Fruit fly (Drosophila melanogaster) whole organism, larva: Measurements from ENCODE around the gene FoxL1.

ENCODE experiments used
- noc ChIP-seq: fragments of 200-800 bp; sonication (Bioruptor generic); optimal IDR thresholded peaks from 3 replicates; lab custom pipeline; 2019; ENCODE audit warnings: missing biosample characterization, mild to moderate bottlenecking, missing genetic modification characterization, moderate library complexity

FoxL1 gene

DNA sequence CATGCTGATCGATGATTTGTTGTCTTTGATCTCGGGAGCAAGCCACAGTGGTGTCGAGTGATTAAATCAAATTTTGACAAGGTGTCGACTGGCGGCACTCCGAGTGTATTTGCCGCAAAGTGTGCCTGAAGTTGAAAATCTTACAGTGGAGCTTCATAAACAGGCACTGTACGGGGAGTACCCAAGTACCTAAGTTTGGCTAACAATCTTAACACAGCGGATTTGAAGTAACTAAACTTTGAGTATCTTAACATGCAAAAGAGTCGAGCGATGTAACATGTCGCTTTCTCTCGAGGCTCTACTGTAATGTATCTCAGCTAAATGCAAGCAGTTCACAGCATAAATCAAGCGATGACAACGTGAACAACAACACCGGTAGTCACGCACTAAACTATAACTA, 1.9 kb upstream of the FoxL1 start:
- no peak for TF ChIP-seq noc

DNA sequence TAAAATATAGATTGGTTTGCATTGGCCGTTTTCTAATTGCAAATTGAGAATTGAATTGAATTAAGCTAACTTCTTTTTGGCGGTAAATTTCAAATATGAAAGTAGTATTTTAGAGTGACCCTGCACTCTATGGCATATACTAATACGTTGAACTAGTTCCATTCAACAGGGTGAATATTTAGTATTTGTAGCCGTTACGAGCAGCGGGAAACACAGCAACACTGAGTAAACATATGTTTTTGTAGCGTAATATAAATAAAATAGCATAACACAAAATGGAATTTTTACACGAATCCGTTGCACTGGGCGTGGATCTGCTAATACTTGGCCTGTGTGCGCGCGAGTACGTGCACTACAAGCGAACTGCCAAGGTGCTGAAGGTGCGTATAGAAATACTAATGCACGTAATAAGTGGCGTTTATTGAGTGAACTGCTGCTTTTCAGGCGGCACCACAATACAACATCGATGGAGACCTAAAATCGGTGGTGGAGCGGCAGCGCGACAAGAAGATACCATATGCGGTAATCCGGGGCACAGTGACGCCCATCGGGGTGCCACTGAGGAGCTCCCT, 2.7 kb downstream of the FoxL1 start, which contains the start of gene Mul1:
Gene Mul1, plus strand, starts transcription at position 198 of the 572 bp plus-strand sequence.
- no peak for TF ChIP-seq noc

DNA sequence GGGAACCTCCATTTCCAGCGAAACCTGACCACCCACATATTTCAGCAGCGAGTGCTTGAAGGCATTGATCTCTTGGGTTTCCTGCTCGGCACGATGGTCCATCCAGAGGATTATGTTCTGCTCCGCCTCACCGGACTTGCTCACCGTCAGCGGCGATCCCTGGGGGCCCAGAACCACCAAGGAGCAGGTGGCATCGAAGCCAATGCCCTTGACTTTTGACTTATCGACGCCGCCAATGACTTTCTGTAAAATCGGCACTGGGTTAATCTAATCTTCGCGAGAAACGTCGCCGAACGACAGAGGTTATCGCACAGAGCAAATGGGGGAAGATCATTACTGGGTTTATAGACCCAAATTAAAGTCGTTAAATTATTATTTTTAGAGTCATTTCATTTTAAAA, 5.8 kb downstream of the FoxL1 start:
- no peak for TF ChIP-seq noc

DNA sequence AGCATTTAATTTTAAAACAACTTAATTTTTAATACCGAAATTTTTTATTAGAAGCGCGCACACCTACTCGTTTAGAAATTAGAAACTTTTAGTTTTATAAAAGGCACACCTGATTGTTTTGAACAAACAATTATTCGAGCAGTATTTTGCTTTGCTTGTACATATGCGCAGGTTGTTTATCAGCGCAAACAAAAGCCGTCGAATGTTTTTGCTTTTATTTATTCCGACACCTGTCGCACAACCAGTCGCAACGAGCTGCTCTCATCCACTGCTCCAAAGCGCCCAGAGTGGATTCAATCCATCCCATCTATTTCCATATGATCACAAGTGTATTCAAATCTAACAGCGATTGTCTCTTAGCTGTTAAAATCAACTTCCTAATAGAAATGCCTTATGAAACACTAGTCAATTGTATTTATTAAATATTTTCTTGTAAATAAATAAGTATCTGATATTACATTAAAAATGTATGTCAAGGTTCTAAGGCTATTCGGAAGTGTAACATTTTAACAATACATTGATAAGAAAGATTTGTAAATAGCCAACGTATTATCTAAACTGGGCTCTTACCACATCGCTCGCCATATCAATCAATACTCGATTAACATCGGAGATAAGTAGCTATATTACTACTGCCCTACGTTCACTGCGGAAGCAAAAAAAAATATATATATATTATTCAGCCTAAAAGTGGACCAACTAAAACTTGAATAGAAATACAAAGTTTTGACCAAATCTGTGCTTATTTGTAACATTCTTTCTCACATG, 7.2 kb downstream of the FoxL1 start, which contains the start of gene CG11594:
Gene CG11594, minus strand, starts transcription at position 274 of the 768 bp plus-strand sequence.
- no peak for TF ChIP-seq noc

DNA sequence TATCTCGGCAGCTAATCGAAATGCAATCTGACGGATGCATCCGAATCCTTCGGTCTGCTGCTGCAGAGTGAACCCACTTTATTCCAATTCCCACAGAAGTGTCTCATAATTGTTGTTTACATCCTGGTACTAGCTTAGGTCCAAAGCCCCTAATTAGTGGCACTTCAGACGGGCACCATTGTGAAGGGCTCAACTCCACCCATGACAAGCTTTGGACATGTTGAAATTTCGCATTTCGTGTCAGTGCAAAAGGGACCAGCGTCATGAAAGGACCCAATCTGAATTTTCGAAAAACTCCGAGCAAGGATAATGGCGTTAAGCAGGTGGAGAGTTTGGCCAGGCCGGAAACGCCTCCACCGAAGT, 7.8 kb downstream of the FoxL1 start, which contains the start of gene Gr64a:
Gene Gr64a, plus strand, starts transcription at position 264 of the 363 bp plus-strand sequence.
- TF ChIP-seq noc, result no peak

DNA sequence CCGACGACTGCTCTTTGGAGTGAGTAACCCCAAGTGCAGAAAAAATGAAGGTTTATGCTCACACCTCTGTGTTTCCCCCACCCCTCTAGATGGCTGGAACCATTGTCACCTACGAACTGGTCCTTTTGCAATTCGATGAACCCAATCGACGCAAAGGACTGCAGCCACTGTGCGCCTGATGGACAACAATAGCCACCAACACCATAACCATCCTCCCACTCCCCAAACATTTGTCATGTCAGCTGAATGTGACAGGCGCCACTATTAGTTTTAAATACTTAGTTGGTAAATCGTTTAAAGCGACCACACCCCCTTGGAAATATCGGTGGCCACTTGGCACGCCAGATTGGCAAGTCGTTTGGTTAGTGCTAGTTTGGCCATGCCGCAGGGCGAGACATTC, 9.6 kb downstream of the FoxL1 start, which contains the start of the genes Gr64b and Gr64c:
Gene Gr64b, plus strand, starts transcription at position 301 of the 400 bp plus-strand sequence.
Gene Gr64c, plus strand, starts transcription at position 301 of the 400 bp plus-strand sequence.
- TF ChIP-seq noc, result no peak

DNA sequence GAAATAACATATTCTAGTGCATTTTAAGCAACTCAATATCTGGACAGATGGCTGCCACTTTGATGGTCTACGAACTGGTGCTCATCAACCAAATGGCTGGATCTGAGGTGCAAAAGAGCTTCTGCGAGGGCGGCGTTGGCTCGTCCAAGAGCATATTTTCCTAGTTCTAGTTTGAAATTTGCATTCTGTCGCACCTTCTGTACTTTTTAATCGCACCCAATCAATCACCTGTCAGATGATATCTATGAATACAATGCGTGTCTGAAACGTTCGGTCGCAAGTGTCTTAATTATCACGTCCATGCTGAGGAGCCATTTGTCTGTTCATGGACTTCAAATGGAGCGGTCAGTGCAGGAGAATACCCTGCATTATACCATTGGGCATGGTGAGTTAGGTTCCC, 13.1 kb downstream of the FoxL1 start, which contains the start of the genes Gr64d and Gr64e:
Gene Gr64d, plus strand, starts transcription at position 301 of the 400 bp plus-strand sequence.
Gene Gr64e, plus strand, starts transcription at position 380 of the 400 bp plus-strand sequence.
- TF ChIP-seq noc, result no peak

DNA sequence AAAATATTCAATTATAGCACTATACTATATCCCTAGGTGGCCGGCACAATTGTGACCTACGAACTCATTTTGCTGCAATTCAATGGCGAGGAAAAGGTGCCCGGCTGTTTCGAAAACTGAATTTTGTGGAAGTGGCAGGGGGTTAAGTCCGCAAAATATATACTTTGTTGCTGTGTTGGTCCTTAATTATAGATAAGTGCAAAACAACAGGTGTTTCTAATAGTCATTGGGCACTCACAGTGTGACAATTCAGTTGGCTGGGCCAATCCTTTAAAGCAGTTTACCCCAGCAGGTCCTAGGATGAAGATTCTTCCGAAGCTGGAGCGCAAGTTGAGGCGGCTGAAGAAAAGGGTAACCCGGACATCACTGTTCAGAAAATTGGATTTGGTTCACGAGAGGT, 16.8 kb downstream of the FoxL1 start, which contains the start of gene Gr64f:
Gene Gr64f, plus strand, starts transcription at position 301 of the 400 bp plus-strand sequence.
- no peak for TF ChIP-seq noc

DNA sequence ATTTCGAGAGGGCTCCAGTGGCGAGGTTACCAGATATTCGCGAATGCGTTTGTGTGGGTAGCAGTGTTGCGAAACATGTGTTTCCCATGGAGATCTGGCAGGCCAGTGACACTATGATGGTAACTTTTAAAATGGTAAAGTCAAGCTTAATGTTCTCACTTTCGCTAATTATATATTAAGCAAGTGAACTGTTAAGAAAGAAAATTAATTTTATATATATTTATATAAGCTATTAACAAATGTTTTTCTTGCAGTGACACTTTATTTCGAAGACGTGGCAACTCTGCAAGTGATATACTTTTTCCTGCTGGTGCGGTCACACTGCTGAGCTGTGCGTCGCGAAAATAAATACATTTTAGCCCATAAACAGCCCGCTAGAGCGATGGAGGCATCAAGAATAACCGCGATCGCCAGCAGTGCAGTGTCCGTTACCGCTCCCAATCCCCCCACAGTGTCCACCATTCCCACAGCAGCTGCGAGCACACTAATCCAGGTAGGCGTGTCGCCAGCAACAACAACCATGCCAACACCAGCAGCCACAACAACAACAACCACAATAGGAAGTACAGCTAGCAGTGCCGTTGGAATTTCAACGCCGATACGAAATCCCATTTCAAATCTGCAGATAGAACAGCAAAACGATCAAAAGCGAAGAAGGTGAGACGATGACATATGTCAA, 21.7 kb downstream of the FoxL1 start, which contains the start of the genes CG11593 and Rcd5:
Gene CG11593, minus strand, starts transcription at position 236 of the 679 bp plus-strand sequence.
Gene Rcd5, plus strand, starts transcription at position 283 of the 679 bp plus-strand sequence.
- TF ChIP-seq noc, result no peak

DNA sequence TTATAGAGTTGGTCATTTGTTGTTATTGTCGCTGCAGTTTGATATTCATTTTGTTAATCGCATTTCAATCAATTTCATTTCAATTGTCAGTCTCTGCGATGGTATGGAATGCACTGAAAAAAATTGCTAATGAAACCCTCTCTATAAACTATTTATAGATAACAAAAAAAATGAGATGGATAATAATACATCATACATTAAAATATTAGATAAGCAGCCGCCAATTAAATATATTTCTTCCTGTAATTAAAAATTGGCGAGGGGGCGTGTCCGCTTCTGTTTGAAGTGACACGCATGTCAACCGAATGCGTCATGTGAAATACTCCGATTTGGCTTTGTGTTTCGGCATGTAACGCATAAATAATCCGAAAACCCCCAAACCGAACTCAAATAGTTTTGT, 25.8 kb downstream of the FoxL1 start:
- no peak for TF ChIP-seq noc

DNA sequence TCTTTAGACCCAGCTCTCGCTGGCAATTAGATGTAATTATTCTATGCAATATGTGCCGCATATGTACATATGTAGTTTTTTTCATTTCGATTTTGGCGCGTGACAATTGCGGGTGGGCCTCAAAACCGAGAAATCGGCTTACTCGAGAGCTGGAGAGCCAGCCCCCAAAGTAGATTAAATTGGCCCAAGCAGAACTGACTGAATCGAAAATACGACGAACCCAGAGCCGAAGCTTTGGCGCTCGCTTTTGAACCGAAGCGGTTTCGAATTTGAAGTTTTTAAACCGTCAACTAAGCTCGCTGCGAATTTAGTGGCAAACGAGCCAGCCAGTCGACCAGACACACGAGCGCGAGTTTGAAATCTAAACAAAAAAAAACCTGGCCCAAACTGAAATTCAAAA, 27.6 kb downstream of the FoxL1 start, which contains the start of gene CG1136:
Gene CG1136, plus strand, starts transcription at position 308 of the 400 bp plus-strand sequence.
- TF ChIP-seq noc, result no peak

DNA sequence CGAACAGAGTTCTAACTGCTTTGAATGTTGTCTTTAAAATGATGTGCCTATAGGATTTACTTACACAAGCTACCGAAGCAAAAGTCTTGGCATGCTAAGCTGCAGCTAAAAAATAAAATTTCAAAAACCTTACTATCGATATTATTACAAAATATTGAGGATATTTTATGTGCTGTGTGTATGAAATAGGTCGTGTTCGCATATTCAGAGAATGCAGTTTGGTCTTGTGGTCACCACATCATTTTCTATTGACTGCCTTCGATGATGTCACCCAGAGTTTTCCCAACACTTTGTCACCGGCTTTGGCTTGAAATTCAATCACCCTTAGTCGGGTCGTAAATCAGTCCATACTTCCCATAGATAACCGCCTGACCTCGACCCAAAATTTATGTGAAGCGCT, 29.0 kb downstream of the FoxL1 start, which contains the start of gene Dpy-30L2:
Gene Dpy-30L2, minus strand, starts transcription at position 101 of the 400 bp plus-strand sequence.
- no peak for TF ChIP-seq noc

DNA sequence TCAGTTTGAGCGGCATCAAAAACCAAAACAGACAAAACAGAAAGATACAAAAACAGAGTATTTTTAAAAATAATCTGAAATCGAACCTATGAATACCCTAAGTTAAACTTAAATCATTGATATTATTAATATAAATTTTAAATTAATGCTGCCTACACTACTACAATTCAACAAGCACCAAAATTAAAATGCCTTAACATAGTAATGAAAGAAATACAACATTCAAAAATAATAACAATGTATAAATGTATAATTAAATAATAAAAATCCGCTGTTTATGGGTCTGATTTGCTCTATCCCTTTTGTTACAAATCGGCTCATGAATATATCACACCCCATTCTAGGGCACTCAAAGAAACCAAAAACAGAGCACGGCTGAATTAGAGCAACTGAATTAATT, 30.4 kb downstream of the FoxL1 start:
- TF ChIP-seq noc, result no peak

DNA sequence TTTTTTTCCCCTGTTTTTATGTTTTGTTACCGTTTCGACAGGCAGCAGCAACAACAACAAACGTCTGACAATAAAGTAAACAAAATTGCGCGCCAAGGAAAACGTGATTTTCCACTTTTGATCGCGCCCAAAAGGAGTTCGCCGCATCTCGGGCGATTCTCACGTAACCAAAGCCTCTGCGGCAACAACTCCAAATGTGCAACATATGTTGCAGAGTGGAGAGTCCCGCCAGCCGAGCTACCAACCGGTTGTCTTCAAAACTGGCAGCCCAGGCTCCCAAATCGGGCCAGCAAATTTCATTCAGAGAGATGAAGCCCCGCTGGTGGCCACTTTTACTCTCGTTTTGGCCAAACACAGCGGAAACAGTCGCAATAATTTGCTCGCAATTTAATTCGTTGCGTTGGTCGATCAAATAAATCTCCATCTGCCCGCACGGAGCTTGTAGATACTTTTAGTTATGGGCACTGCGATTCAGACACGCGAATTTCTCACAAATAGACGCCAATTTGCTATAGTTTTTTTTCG, 36.8 kb downstream of the FoxL1 start:
- no peak for TF ChIP-seq noc

DNA sequence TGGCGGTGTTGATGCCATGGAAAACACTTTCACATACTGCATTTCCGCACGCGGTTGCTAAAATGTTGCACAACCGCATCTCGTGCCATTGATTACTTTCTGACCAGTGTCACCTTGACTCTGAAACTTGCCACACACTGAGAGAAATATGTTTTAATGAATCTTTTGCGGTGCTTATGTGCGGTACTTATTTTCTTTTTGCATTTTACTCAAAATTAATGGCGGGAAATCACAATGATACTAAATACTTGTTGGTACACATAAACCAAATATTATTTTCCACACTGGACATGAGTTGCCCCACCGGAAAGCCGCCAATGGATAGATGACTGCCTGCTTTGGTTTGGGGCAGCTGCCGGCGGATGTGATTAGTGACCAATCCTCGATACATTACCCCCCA, 38.1 kb downstream of the FoxL1 start:
- no peak for TF ChIP-seq noc

DNA sequence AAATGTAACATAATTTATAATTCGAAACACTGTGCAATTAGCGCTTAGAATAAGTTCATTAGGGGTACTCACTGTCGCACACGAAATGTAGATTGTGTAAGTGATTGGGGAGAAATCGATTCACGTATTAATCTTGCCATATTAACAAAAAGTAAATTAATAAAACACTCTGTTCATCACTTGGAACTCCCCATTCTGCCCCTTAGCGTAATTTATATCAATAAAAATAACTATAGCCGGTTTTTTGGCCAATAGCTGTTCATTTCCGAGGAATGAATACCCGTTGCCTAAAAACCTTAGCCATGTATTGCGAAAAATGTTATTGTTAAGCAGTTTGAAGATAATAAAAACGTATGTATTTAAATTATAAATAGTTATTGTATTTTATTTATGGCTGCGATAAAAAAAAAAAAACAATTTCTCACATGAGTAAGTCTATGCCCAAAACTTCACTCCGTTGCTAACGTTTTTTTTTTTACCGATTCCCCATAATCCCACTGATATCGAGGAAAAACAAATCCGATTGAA, 40.7 kb downstream of the FoxL1 start, which contains the start of gene Ugt305A1:
Gene Ugt305A1, plus strand, starts transcription at position 478 of the 528 bp plus-strand sequence.
- TF ChIP-seq noc, result no peak
